Fruit fly (Drosophila melanogaster) whole organism, embryonic: ENCODE measurements around the gene Ir87a.

Experiments used
- Atf-2 ChIP-seq: fragments of 200-800 bp; sonication (Bioruptor generic); optimal IDR thresholded peaks from 2 replicates; lab custom pipeline; 2016; ENCODE audit warnings: missing biosample characterization, missing genetic modification characterization
- CG10209 ChIP-seq: fragments of 200-800 bp; sonication (Bioruptor generic); optimal IDR thresholded peaks from 3 replicates; lab custom pipeline; 2017; ENCODE audit warnings: missing biosample characterization, mild to moderate bottlenecking, missing genetic modification characterization, missing genetic modification reagents
- CG10979 ChIP-seq: fragments of 200-800 bp; sonication (Bioruptor generic); optimal IDR thresholded peaks from 2 replicates; lab custom pipeline; 2018; ENCODE audit warnings: missing biosample characterization, mild to moderate bottlenecking, missing genetic modification characterization, moderate library complexity
- CG11085 ChIP-seq: fragments of 200-800 bp; sonication (Bioruptor generic); IDR thresholded peaks from 2 replicates; pipeline ENCODE4 v1.3.6; 2022; ENCODE audit warnings: missing biosample characterization, missing genetic modification characterization
- CG11093 ChIP-seq: fragments of 200-800 bp; sonication (Bioruptor generic); IDR thresholded peaks from 3 replicates; pipeline ENCODE4 v1.3.6; 2022; ENCODE audit warnings: missing biosample characterization, missing genetic modification characterization
- CG11247 ChIP-seq: fragments of 200-800 bp; sonication (Bioruptor generic); IDR thresholded peaks from 2 replicates; pipeline ENCODE4 v1.3.6; 2022; ENCODE audit warnings: missing biosample characterization, missing genetic modification characterization
- CG11560 ChIP-seq: fragments of 200-800 bp; sonication (Bioruptor generic); IDR thresholded peaks from 3 replicates; pipeline ENCODE4 v1.3.6; 2022; ENCODE audit warnings: missing biosample characterization, missing genetic modification characterization
- CG11695 ChIP-seq: fragments of 200-800 bp; sonication (Bioruptor generic); IDR thresholded peaks from 3 replicates; pipeline ENCODE4 v1.3.6; 2022; ENCODE audit warnings: missing biosample characterization, missing genetic modification characterization
- CG11696 ChIP-seq: fragments of 200-800 bp; sonication (Bioruptor generic); IDR thresholded peaks from 2 replicates; pipeline ENCODE4 v1.3.6; 2022; ENCODE audit warnings: missing biosample characterization, missing genetic modification characterization
- CG12071 ChIP-seq: fragments of 200-800 bp; sonication (Bioruptor generic); optimal IDR thresholded peaks from 3 replicates; lab custom pipeline; 2018; ENCODE audit warnings: missing biosample characterization, mild to moderate bottlenecking, missing genetic modification characterization
- CG12744 ChIP-seq: fragments of 200-800 bp; sonication (Bioruptor generic); optimal IDR thresholded peaks from 2 replicates; lab custom pipeline; 2016; ENCODE audit warnings: missing biosample characterization, missing genetic modification characterization
- CG13123 ChIP-seq: fragments of 200-800 bp; sonication (Bioruptor generic); optimal IDR thresholded peaks from 2 replicates; lab custom pipeline; 2016; ENCODE audit warnings: missing biosample characterization, missing genetic modification characterization
- CG14050 ChIP-seq: fragments of 200-800 bp; sonication (Bioruptor generic); IDR thresholded peaks from 3 replicates; pipeline ENCODE4 v1.3.6; 2022; ENCODE audit warnings: missing biosample characterization, missing genetic modification characterization
- CG15073 ChIP-seq: fragments of 200-800 bp; sonication (Bioruptor generic); optimal IDR thresholded peaks from 2 replicates; lab custom pipeline; 2016; ENCODE audit warnings: missing biosample characterization, missing genetic modification characterization
- CG1602 ChIP-seq: fragments of 200-800 bp; sonication (Bioruptor generic); optimal IDR thresholded peaks from 3 replicates; lab custom pipeline; 2016; ENCODE audit warnings: missing biosample characterization, missing genetic modification characterization
- CG16813 ChIP-seq: fragments of 200-800 bp; sonication (Bioruptor generic); IDR thresholded peaks from 3 replicates; pipeline ENCODE4 v1.3.6; 2022; ENCODE audit warnings: missing biosample characterization, missing genetic modification characterization; ENCODE audit not compliant: partially characterized antibody
- CG16815 ChIP-seq: fragments of 200-800 bp; sonication (Bioruptor generic); optimal IDR thresholded peaks from 3 replicates; lab custom pipeline; 2017; ENCODE audit warnings: missing biosample characterization, mild to moderate bottlenecking, missing genetic modification characterization
- CG2120 ChIP-seq: fragments of 200-800 bp; sonication (Bioruptor generic); optimal IDR thresholded peaks from 3 replicates; lab custom pipeline; 2016; ENCODE audit warnings: missing biosample characterization, missing genetic modification characterization
- CG34376 ChIP-seq: fragments of 200-800 bp; sonication (Bioruptor generic); optimal IDR thresholded peaks from 2 replicates; lab custom pipeline; 2018; ENCODE audit warnings: missing biosample characterization, mild to moderate bottlenecking, missing genetic modification characterization
- CG6683 ChIP-seq: fragments of 200-800 bp; sonication (Bioruptor generic); optimal IDR thresholded peaks from 2 replicates; lab custom pipeline; 2017; ENCODE audit warnings: missing biosample characterization, mild to moderate bottlenecking, missing genetic modification characterization, missing genetic modification reagents
- Dek ChIP-seq: fragments of 200-800 bp; sonication (Bioruptor generic); optimal IDR thresholded peaks from 3 replicates; lab custom pipeline; 2019; ENCODE audit warnings: missing biosample characterization, mild to moderate bottlenecking, missing genetic modification characterization, moderate library complexity
- Drgx ChIP-seq: fragments of 200-800 bp; sonication (Bioruptor generic); IDR thresholded peaks from 2 replicates; pipeline ENCODE4 v1.3.6; 2022; ENCODE audit warnings: missing biosample characterization, missing genetic modification characterization
- HmgD ChIP-seq: fragments of 200-800 bp; sonication (Bioruptor generic); optimal IDR thresholded peaks from 3 replicates; lab custom pipeline; 2016; ENCODE audit warnings: missing biosample characterization, missing genetic modification characterization
- MESR4 ChIP-seq: fragments of 200-800 bp; sonication (Bioruptor generic); optimal IDR thresholded peaks from 2 replicates; lab custom pipeline; 2018; ENCODE audit warnings: missing biosample characterization, mild to moderate bottlenecking, missing genetic modification characterization, moderate library complexity
- NC2α ChIP-seq: fragments of 200-800 bp; sonication (Bioruptor generic); optimal IDR thresholded peaks from 2 replicates; lab custom pipeline; 2016; ENCODE audit warnings: missing biosample characterization, missing genetic modification characterization
- Neu2 ChIP-seq: fragments of 200-800 bp; sonication (Bioruptor generic); optimal IDR thresholded peaks from 3 replicates; lab custom pipeline; 2016; ENCODE audit warnings: missing biosample characterization, missing genetic modification characterization, borderline replicate concordance
- Nf-YB ChIP-seq: fragments of 200-800 bp; sonication (Bioruptor generic); optimal IDR thresholded peaks from 3 replicates; lab custom pipeline; 2019; ENCODE audit warnings: missing biosample characterization, mild to moderate bottlenecking, missing genetic modification characterization, moderate library complexity
- Oli ChIP-seq: fragments of 200-800 bp; sonication (Bioruptor generic); optimal IDR thresholded peaks from 2 replicates; lab custom pipeline; 2018; ENCODE audit warnings: missing biosample characterization, mild to moderate bottlenecking, missing genetic modification characterization, moderate library complexity
- Pdp1 ChIP-seq, 2 experiments: fragments of 200-800 bp; sonication (Bioruptor generic); optimal IDR thresholded peaks; 3 replicates each; lab custom pipeline; 2016; ENCODE audit warnings: missing biosample characterization in 2 of 2, missing genetic modification characterization in 2 of 2, mild to moderate bottlenecking in 1 of 2, moderate library complexity in 1 of 2
- Stat92E ChIP-seq, 3 experiments: fragments of >200 bp in 2 of 3; fragments of 200-800 bp in 1 of 3; sonication (Bioruptor generic) in 1 of 3; optimal IDR thresholded peaks; 2 replicates each; lab custom pipeline; 2017 to 2019; ENCODE audit warnings: missing biosample characterization in 3 of 3, missing genetic modification characterization in 3 of 3, mild to moderate bottlenecking in 1 of 3, moderate library complexity in 1 of 3
- TFAM ChIP-seq: fragments of 200-800 bp; sonication (Bioruptor generic); optimal IDR thresholded peaks from 2 replicates; lab custom pipeline; 2017; ENCODE audit warnings: missing biosample characterization, missing genetic modification characterization, inconsistent platforms
- cato ChIP-seq: fragments of 200-800 bp; sonication (Bioruptor generic); optimal IDR thresholded peaks from 2 replicates; lab custom pipeline; 2016; ENCODE audit warnings: missing biosample characterization, missing genetic modification characterization, borderline replicate concordance
- ci ChIP-seq: fragments of 200-800 bp; sonication (Bioruptor generic); IDR thresholded peaks from 3 replicates; pipeline ENCODE4 v1.3.6; 2022; ENCODE audit warnings: missing biosample characterization, missing genetic modification characterization
- cwo ChIP-seq: fragments of 200-800 bp; sonication (Bioruptor generic); optimal IDR thresholded peaks from 3 replicates; lab custom pipeline; 2017; ENCODE audit warnings: missing biosample characterization, missing genetic modification characterization, mild to moderate bottlenecking, moderate library complexity, missing genetic modification reagents
- dan ChIP-seq: fragments of 200-800 bp; sonication (Bioruptor generic); IDR thresholded peaks from 2 replicates; pipeline ENCODE4 v1.3.6; 2022; ENCODE audit warnings: missing biosample characterization, missing genetic modification characterization
- dm ChIP-seq: fragments of 200-800 bp; sonication (Bioruptor generic); optimal IDR thresholded peaks from 3 replicates; lab custom pipeline; 2016; ENCODE audit warnings: missing biosample characterization, missing genetic modification characterization
- eve ChIP-seq, 2 experiments: fragments of >200 bp; optimal IDR thresholded peaks; 2 replicates each; lab custom pipeline; 2017; ENCODE audit warnings: missing biosample characterization in 2 of 2, missing genetic modification characterization in 2 of 2
- hbn ChIP-seq: fragments of 200-800 bp; sonication (Bioruptor generic); IDR thresholded peaks from 2 replicates; pipeline ENCODE4 v1.3.6; 2022; ENCODE audit warnings: missing biosample characterization, missing genetic modification characterization; ENCODE audit not compliant: partially characterized antibody
- jing ChIP-seq: fragments of 200-800 bp; sonication (Bioruptor generic); optimal IDR thresholded peaks from 2 replicates; lab custom pipeline; 2018; ENCODE audit warnings: missing biosample characterization, mild to moderate bottlenecking, missing genetic modification characterization
- kay ChIP-seq: fragments of 200-800 bp; sonication (Bioruptor generic); optimal IDR thresholded peaks from 2 replicates; lab custom pipeline; 2016; ENCODE audit warnings: missing biosample characterization, missing genetic modification characterization
- mam ChIP-seq: fragments of 200-800 bp; sonication (Bioruptor generic); optimal IDR thresholded peaks from 3 replicates; lab custom pipeline; 2016; ENCODE audit warnings: missing biosample characterization, missing genetic modification characterization
- pum ChIP-seq: fragments of 200-800 bp; sonication (Bioruptor generic); optimal IDR thresholded peaks from 2 replicates; lab custom pipeline; 2016; ENCODE audit warnings: missing biosample characterization, missing genetic modification characterization
- ranshi ChIP-seq: fragments of 200-800 bp; sonication (Bioruptor generic); IDR thresholded peaks from 2 replicates; pipeline ENCODE4 v1.3.6; 2022; ENCODE audit warnings: missing biosample characterization, missing genetic modification characterization
- sens-2 ChIP-seq: fragments of 200-800 bp; sonication (Bioruptor generic); IDR thresholded peaks from 2 replicates; pipeline ENCODE4 v1.3.6; 2022; ENCODE audit warnings: missing biosample characterization, missing genetic modification characterization
- sisA ChIP-seq: fragments of 200-800 bp; sonication (Bioruptor generic); IDR thresholded peaks from 2 replicates; pipeline ENCODE4 v1.3.6; 2022; ENCODE audit warnings: missing biosample characterization, missing genetic modification characterization
- slp2 ChIP-seq: fragments of 200-800 bp; sonication (Bioruptor generic); optimal IDR thresholded peaks from 2 replicates; lab custom pipeline; 2016; ENCODE audit warnings: missing biosample characterization, missing genetic modification characterization
- ssp ChIP-seq: fragments of 200-800 bp; sonication (Bioruptor generic); IDR thresholded peaks from 2 replicates; pipeline ENCODE4 v1.3.6; 2022; ENCODE audit warnings: missing biosample characterization, missing genetic modification characterization
- tgo ChIP-seq: fragments of 200-800 bp; sonication (Bioruptor generic); IDR thresholded peaks from 3 replicates; pipeline ENCODE4 v1.3.6; 2022; ENCODE audit warnings: missing biosample characterization, missing genetic modification characterization
- tup ChIP-seq: fragments of 200-800 bp; sonication (Bioruptor generic); optimal IDR thresholded peaks from 2 replicates; lab custom pipeline; 2016; ENCODE audit warnings: missing biosample characterization, mild to moderate bottlenecking, missing genetic modification characterization, moderate library complexity
- yki ChIP-seq: fragments of >200 bp; optimal IDR thresholded peaks from 3 replicates; lab custom pipeline; 2018
- z ChIP-seq: fragments of 200-800 bp; sonication (Bioruptor generic); IDR thresholded peaks from 3 replicates; pipeline ENCODE4 v1.3.6; 2022; ENCODE audit warnings: missing biosample characterization, missing genetic modification characterization
- zen ChIP-seq: fragments of 200-800 bp; sonication (Bioruptor generic); optimal IDR thresholded peaks from 3 replicates; lab custom pipeline; 2018; ENCODE audit warnings: missing biosample characterization, mild to moderate bottlenecking, missing genetic modification characterization, moderate library complexity

Gene Ir87a

DNA sequence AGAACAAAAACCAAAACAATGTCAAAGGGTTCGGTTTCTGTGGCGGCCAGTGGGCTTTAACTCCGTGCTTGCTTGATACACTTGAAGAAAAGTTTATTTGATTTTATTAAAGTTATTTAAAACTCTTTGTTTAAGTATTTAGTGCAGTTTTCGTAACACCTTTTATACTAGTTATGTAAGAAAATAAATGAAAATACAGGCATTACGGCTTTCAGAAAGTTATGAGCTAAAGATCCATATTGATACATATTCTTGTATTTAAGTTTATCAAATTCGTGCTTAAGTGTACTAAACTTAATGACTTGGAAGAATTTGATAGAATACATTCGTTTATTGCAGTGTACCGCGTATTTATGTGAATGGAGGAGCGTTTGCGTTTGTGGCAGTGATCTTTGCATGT is 26.4 kb downstream of the Ir87a start (continued):
- no peak for TF ChIP-seq CG11093 (GFP tag; lab: Robert Waterston, UW)
- TF ChIP-seq pum (GFP tag; lab: Kevin White, UChicago), result no peak
- peak; percentile 43 for TF ChIP-seq Nf-YB (GFP tag; lab: Kevin White, UChicago)
- no peak for TF ChIP-seq CG12744
- no peak for TF ChIP-seq yki (lab: Kevin White, UChicago)
- no peak for TF ChIP-seq CG14050 (GFP tag; lab: Robert Waterston, UW)
- TF ChIP-seq mam (GFP tag; lab: Kevin White, UChicago), result peak; percentile 37
- no peak for TF ChIP-seq CG11696
- no peak for TF ChIP-seq CG12071
- TF ChIP-seq CG16815 (GFP tag; lab: Kevin White, UChicago), result peak; percentile 20
- peak; percentile 2 for TF ChIP-seq cwo
- TF ChIP-seq CG15073, result no peak
- no peak for TF ChIP-seq MESR4 (GFP tag; lab: Kevin White, UChicago)
- peak; percentile 50 for TF ChIP-seq Oli
- no peak for TF ChIP-seq tup (GFP tag; lab: Kevin White, UChicago)
- TF ChIP-seq CG13123, result no peak
- TF ChIP-seq CG11695 (GFP tag; lab: Robert Waterston, UW), result peak; percentile 70; the same call in 2 of the 3 replicates
- no peak for TF ChIP-seq slp2 (GFP tag; lab: Kevin White, UChicago)
- TF ChIP-seq CG11085 (GFP tag; lab: Robert Waterston, UW), result no peak
- peak; percentile 34 for TF ChIP-seq CG10209
- TF ChIP-seq Neu2, result no peak
- no peak for TF ChIP-seq NC2α (GFP tag; lab: Kevin White, UChicago)
- 0 out of 3 replicates have a peak, but pooled peaks have one; percentile 14 for TF ChIP-seq tgo (GFP tag; lab: Robert Waterston, UW)
- no peak for TF ChIP-seq Dek (tag; lab: Kevin White, UChicago)
- TF ChIP-seq CG11560 (tag; lab: Robert Waterston, UW), result no peak
- no peak for TF ChIP-seq cato (GFP tag; lab: Kevin White, UChicago)
- TF ChIP-seq jing (GFP tag; lab: Kevin White, UChicago), result no peak
- TF ChIP-seq CG10979 (tag; lab: Kevin White, UChicago), result peak; percentile 61
- TF ChIP-seq CG16813 (GFP tag; lab: Robert Waterston, UW), result no peak
- TF ChIP-seq HmgD (GFP tag; lab: Kevin White, UChicago), result no peak
- TF ChIP-seq kay (GFP tag; lab: Kevin White, UChicago), result no peak
- no peak for TF ChIP-seq Drgx (GFP tag; lab: Robert Waterston, UW)
- TF ChIP-seq CG34376, result no peak
- peak; percentile 75 for TF ChIP-seq CG2120 (GFP tag; lab: Kevin White, UChicago)
- no peak for TF ChIP-seq TFAM (GFP tag; lab: Kevin White, UChicago)
- TF ChIP-seq CG1602, result peak; percentile 13
- TF ChIP-seq Pdp1 (GFP tag; optimal IDR thresholded peaks at IDR 0.05; lab: Kevin White, UChicago), result peak; percentile 27 to 56
- TF ChIP-seq ssp (GFP tag; lab: Robert Waterston, UW), result no peak; the same call in 1 of the 2 replicates
- no peak for TF ChIP-seq CG11247 (GFP tag; lab: Robert Waterston, UW)
- no peak for TF ChIP-seq Atf-2 (GFP tag; lab: Kevin White, UChicago)
- TF ChIP-seq sens-2 (GFP tag; lab: Robert Waterston, UW), result no peak
- peak; percentile 43; the same call in 1 of the 2 replicates for TF ChIP-seq ranshi (GFP tag; lab: Robert Waterston, UW)
- TF ChIP-seq hbn (GFP tag; lab: Robert Waterston, UW), result no peak
- no peak for TF ChIP-seq dm (GFP tag; lab: Kevin White, UChicago)
- TF ChIP-seq zen (tag; lab: Kevin White, UChicago), result no peak
- TF ChIP-seq ci (GFP tag; lab: Robert Waterston, UW), result no peak
- no peak for TF ChIP-seq CG6683 (GFP tag; lab: Kevin White, UChicago)
- no peak for TF ChIP-seq Stat92E (GFP tag; optimal IDR thresholded peaks at IDR 0.05; lab: Kevin White, UChicago)
- TF ChIP-seq sisA, result no peak
- no peak for TF ChIP-seq eve (GFP tag; optimal IDR thresholded peaks at IDR 0.05; lab: Kevin White, UChicago)
- TF ChIP-seq z (GFP tag; lab: Robert Waterston, UW), result no peak
- no peak for TF ChIP-seq dan
